Fruit fly (Drosophila melanogaster) whole organism, adult: Measurements from ENCODE around the gene Trf4-1.
A peak's percentile ranks its signal among the peaks of the same experiment; 100 is the strongest.

Source experiments
- CG11617 ChIP-seq: fragments of 200-800 bp; sonication (Bioruptor generic); optimal IDR thresholded peaks from 2 replicates; lab custom pipeline; 2017; ENCODE audit warnings: mild to moderate bottlenecking, missing biosample characterization, missing genetic modification reagents, missing genetic modification characterization
- CG12768 ChIP-seq: fragments of 200-800 bp; sonication (Bioruptor generic); optimal IDR thresholded peaks from 2 replicates; lab custom pipeline; 2017; ENCODE audit warnings: missing biosample characterization, missing genetic modification characterization, mild to moderate bottlenecking, moderate library complexity, missing genetic modification reagents
- CG14711 ChIP-seq: fragments of 200-800 bp; sonication (Bioruptor generic); optimal IDR thresholded peaks from 2 replicates; lab custom pipeline; 2018; ENCODE audit warnings: missing biosample characterization, mild to moderate bottlenecking, missing genetic modification characterization, moderate library complexity
- CG1620 ChIP-seq: fragments of 200-800 bp; sonication (Bioruptor generic); optimal IDR thresholded peaks from 2 replicates; lab custom pipeline; 2016; ENCODE audit warnings: missing biosample characterization, missing genetic modification characterization
- CG33017 ChIP-seq: fragments of 200-800 bp; sonication (Bioruptor generic); optimal IDR thresholded peaks from 2 replicates; lab custom pipeline; 2018; ENCODE audit warnings: missing biosample characterization, mild to moderate bottlenecking, missing genetic modification characterization, moderate library complexity
- CG5204 ChIP-seq: fragments of 200-800 bp; sonication (Bioruptor generic); optimal IDR thresholded peaks from 2 replicates; lab custom pipeline; 2016; ENCODE audit warnings: missing biosample characterization, missing genetic modification characterization
- CG7045 ChIP-seq: fragments of 200-800 bp; sonication (Bioruptor generic); optimal IDR thresholded peaks from 2 replicates; lab custom pipeline; 2017; ENCODE audit warnings: missing biosample characterization, mild to moderate bottlenecking, missing genetic modification characterization
- CG7101 ChIP-seq: fragments of 200-800 bp; sonication (Bioruptor generic); optimal IDR thresholded peaks from 2 replicates; lab custom pipeline; 2018; ENCODE audit warnings: missing biosample characterization, mild to moderate bottlenecking, missing genetic modification characterization, moderate library complexity
- Clk ChIP-seq: fragments of 200-800 bp; sonication (Bioruptor generic); optimal IDR thresholded peaks from 2 replicates; lab custom pipeline; 2017; ENCODE audit warnings: missing biosample characterization, missing genetic modification characterization
- Crg-1 ChIP-seq: fragments of 200-800 bp; sonication (Bioruptor generic); optimal IDR thresholded peaks from 2 replicates; lab custom pipeline; 2016; ENCODE audit warnings: missing biosample characterization, missing genetic modification characterization
- Hr96 ChIP-seq: fragments of 200-800 bp; sonication (Bioruptor generic); optimal IDR thresholded peaks from 2 replicates; lab custom pipeline; 2016; ENCODE audit warnings: missing biosample characterization, missing genetic modification characterization
- Mnt ChIP-seq: fragments of 200-800 bp; sonication (Bioruptor generic); optimal IDR thresholded peaks from 2 replicates; lab custom pipeline; 2016; ENCODE audit warnings: missing biosample characterization, mild to moderate bottlenecking, missing genetic modification characterization
- bab1 ChIP-seq: fragments of 200-800 bp; sonication (Bioruptor generic); optimal IDR thresholded peaks from 3 replicates; lab custom pipeline; 2019; ENCODE audit warnings: missing biosample characterization, mild to moderate bottlenecking, missing genetic modification characterization, moderate library complexity
- cic ChIP-seq: fragments of 200-800 bp; sonication (Bioruptor generic); optimal IDR thresholded peaks from 2 replicates; lab custom pipeline; 2017; ENCODE audit warnings: missing biosample characterization, mild to moderate bottlenecking, missing genetic modification characterization, moderate library complexity
- cnc ChIP-seq, 2 experiments: fragments of >200 bp; optimal IDR thresholded peaks; 2 replicates each; lab custom pipeline; 2017
- kay ChIP-seq: fragments of 200-800 bp; sonication (Bioruptor generic); peaks from one replicate; lab custom pipeline; 2016; ENCODE audit warnings: missing biosample characterization, missing genetic modification characterization, borderline replicate concordance
- ovo ChIP-seq: fragments of 200-800 bp; sonication (Bioruptor generic); optimal IDR thresholded peaks from 2 replicates; lab custom pipeline; 2016; ENCODE audit warnings: missing biosample characterization, missing genetic modification characterization
- pad ChIP-seq: fragments of 200-800 bp; sonication (Bioruptor generic); optimal IDR thresholded peaks from 3 replicates; lab custom pipeline; 2017; ENCODE audit warnings: missing biosample characterization, missing genetic modification characterization, mild to moderate bottlenecking, moderate library complexity, missing genetic modification reagents
- tj ChIP-seq: fragments of 200-800 bp; sonication (Bioruptor generic); optimal IDR thresholded peaks from 3 replicates; lab custom pipeline; 2017; ENCODE audit warnings: missing biosample characterization, mild to moderate bottlenecking, missing genetic modification characterization, moderate library complexity
- toe ChIP-seq: fragments of 200-800 bp; sonication (Bioruptor generic); optimal IDR thresholded peaks from 2 replicates; lab custom pipeline; 2016; ENCODE audit warnings: missing biosample characterization, missing genetic modification characterization

Gene Trf4-1

dm6 chrX:8531775-8532174, 28.3 kb upstream of the Trf4-1 start:
- TF ChIP-seq CG14711 (tag; lab: Kevin White, UChicago) (no peak), kay (peak; percentile 75)

dm6 chrX:8533589-8534320, 26.4 kb upstream of the Trf4-1 start:
- TF ChIP-seq CG11617 (peak; percentile 59), CG7045 (GFP tag; lab: Kevin White, UChicago) (peak; percentile 58), tj (GFP tag; lab: Kevin White, UChicago) (no peak), CG5204 (GFP tag; lab: Kevin White, UChicago) (peak; percentile 53), CG14711 (tag; lab: Kevin White, UChicago) (peak; percentile 70), Mnt (GFP tag; lab: Kevin White, UChicago) (no peak), CG33017 (tag; lab: Kevin White, UChicago) (peak; percentile 65), pad (GFP tag; lab: Kevin White, UChicago) (peak; percentile 39), ovo (GFP tag; lab: Kevin White, UChicago) (no peak), bab1 (GFP tag; lab: Kevin White, UChicago) (peak; percentile 86), CG1620 (GFP tag; lab: Kevin White, UChicago) (peak; percentile 39), Clk (GFP tag; lab: Kevin White, UChicago) (peak; percentile 35), toe (GFP tag; lab: Kevin White, UChicago) (peak; percentile 26), Crg-1 (GFP tag; lab: Kevin White, UChicago) (peak; percentile 66), CG12768 (peak; percentile 28), CG7101 (tag; lab: Kevin White, UChicago) (peak; percentile 90), kay (peak; percentile 41), cic (GFP tag; lab: Kevin White, UChicago) (no peak), cnc (optimal IDR thresholded peaks at IDR 0.05; lab: Kevin White, UChicago) (no peak)

dm6 chrX:8534321-8534661, 25.8 kb upstream of the Trf4-1 start:
- TF ChIP-seq bab1 (GFP tag; lab: Kevin White, UChicago): no peak

- peak; percentile 62 for TF ChIP-seq kay
- TF ChIP-seq cnc (optimal IDR thresholded peaks at IDR 0.05; lab: Kevin White, UChicago): no peak
These were observed 25.4 kb upstream of the Trf4-1 start for dm6 chrX:8534734-8535133.

- TF ChIP-seq CG14711 (tag; lab: Kevin White, UChicago): no peak
- TF ChIP-seq CG33017 (tag; lab: Kevin White, UChicago): no peak
- TF ChIP-seq kay: no peak
- TF ChIP-seq Hr96 (GFP tag; lab: Kevin White, UChicago): no peak
- TF ChIP-seq Mnt (GFP tag; lab: Kevin White, UChicago): no peak
- no peak for TF ChIP-seq pad (GFP tag; lab: Kevin White, UChicago)
- TF ChIP-seq Crg-1 (GFP tag; lab: Kevin White, UChicago): no peak
- TF ChIP-seq CG11617: no peak
- TF ChIP-seq bab1 (GFP tag; lab: Kevin White, UChicago): no peak
- no peak for TF ChIP-seq ovo (GFP tag; lab: Kevin White, UChicago)
- no peak for TF ChIP-seq CG5204 (GFP tag; lab: Kevin White, UChicago)
- TF ChIP-seq Clk (GFP tag; lab: Kevin White, UChicago): no peak
- no peak for TF ChIP-seq CG7045 (GFP tag; lab: Kevin White, UChicago)
- no peak for TF ChIP-seq cnc (optimal IDR thresholded peaks at IDR 0.05; lab: Kevin White, UChicago)
- TF ChIP-seq CG1620 (GFP tag; lab: Kevin White, UChicago): no peak
- TF ChIP-seq cic (GFP tag; lab: Kevin White, UChicago): no peak
- no peak for TF ChIP-seq tj (GFP tag; lab: Kevin White, UChicago)
- TF ChIP-seq toe (GFP tag; lab: Kevin White, UChicago): no peak
- no peak for TF ChIP-seq CG7101 (tag; lab: Kevin White, UChicago)
These were observed 23.5 kb upstream of the Trf4-1 start for dm6 chrX:8536649-8537048.

- TF ChIP-seq Clk (GFP tag; lab: Kevin White, UChicago): no peak
- no peak for TF ChIP-seq Mnt (GFP tag; lab: Kevin White, UChicago)
- no peak for TF ChIP-seq Crg-1 (GFP tag; lab: Kevin White, UChicago)
- no peak for TF ChIP-seq CG11617
- no peak for TF ChIP-seq CG5204 (GFP tag; lab: Kevin White, UChicago)
- no peak for TF ChIP-seq CG7045 (GFP tag; lab: Kevin White, UChicago)
- no peak for TF ChIP-seq kay
- TF ChIP-seq pad (GFP tag; lab: Kevin White, UChicago): no peak
- no peak for TF ChIP-seq cnc (optimal IDR thresholded peaks at IDR 0.05; lab: Kevin White, UChicago)
- TF ChIP-seq cic (GFP tag; lab: Kevin White, UChicago): no peak
- no peak for TF ChIP-seq toe (GFP tag; lab: Kevin White, UChicago)
- no peak for TF ChIP-seq tj (GFP tag; lab: Kevin White, UChicago)
- TF ChIP-seq CG1620 (GFP tag; lab: Kevin White, UChicago): no peak
- TF ChIP-seq CG12768: no peak
- no peak for TF ChIP-seq CG33017 (tag; lab: Kevin White, UChicago)
- no peak for TF ChIP-seq bab1 (GFP tag; lab: Kevin White, UChicago)
These were observed 21.9 kb upstream of the Trf4-1 start for dm6 chrX:8538182-8538581.
